Fruit fly (Drosophila melanogaster) whole organism, pupa: ENCODE measurements around the gene mthl5.

ENCODE experiments used
- CG10348 ChIP-seq: fragments of 200-800 bp; sonication (Bioruptor generic); IDR thresholded peaks from 2 replicates; pipeline ENCODE4 v1.3.6; 2022; ENCODE audit warnings: missing biosample characterization, missing genetic modification characterization
- CG12605 ChIP-seq: fragments of 200-800 bp; sonication (Bioruptor generic); IDR thresholded peaks from 2 replicates; pipeline ENCODE4 v1.3.6; 2022; ENCODE audit warnings: missing biosample characterization, missing genetic modification characterization
- CG32121 ChIP-seq: fragments of 200-800 bp; sonication (Bioruptor generic); IDR thresholded peaks from 2 replicates; pipeline ENCODE4 v1.3.6; 2022; ENCODE audit warnings: missing biosample characterization, missing genetic modification characterization
- CG8159 ChIP-seq: fragments of 200-800 bp; sonication (Bioruptor generic); optimal IDR thresholded peaks from 3 replicates; lab custom pipeline; 2018; ENCODE audit warnings: missing biosample characterization, mild to moderate bottlenecking, missing genetic modification characterization, moderate library complexity
- CG9948 ChIP-seq: fragments of 200-800 bp; sonication (Bioruptor generic); optimal IDR thresholded peaks from 2 replicates; lab custom pipeline; 2018; ENCODE audit warnings: missing biosample characterization, mild to moderate bottlenecking, missing genetic modification characterization, moderate library complexity
- D1 ChIP-seq: fragments of 200-800 bp; sonication (Bioruptor generic); optimal IDR thresholded peaks from 2 replicates; lab custom pipeline; 2018; ENCODE audit warnings: missing biosample characterization, mild to moderate bottlenecking, missing genetic modification characterization, moderate library complexity
- EcR ChIP-seq: fragments of 200-800 bp; sonication (Bioruptor generic); optimal IDR thresholded peaks from 3 replicates; lab custom pipeline; 2019; ENCODE audit warnings: missing biosample characterization, missing genetic modification characterization, mild to moderate bottlenecking, moderate library complexity, missing genetic modification reagents
- Ets98B ChIP-seq: fragments of 200-800 bp; sonication (Bioruptor generic); IDR thresholded peaks from 2 replicates; pipeline ENCODE4 v1.3.6; 2022; ENCODE audit warnings: missing biosample characterization, missing genetic modification characterization
- Pif1A ChIP-seq: fragments of 200-800 bp; sonication (Bioruptor generic); optimal IDR thresholded peaks from 3 replicates; lab custom pipeline; 2016; ENCODE audit warnings: missing biosample characterization, missing genetic modification characterization
- Pif1B ChIP-seq: fragments of 200-800 bp; sonication (Bioruptor generic); optimal IDR thresholded peaks from 3 replicates; lab custom pipeline; 2016; ENCODE audit warnings: missing biosample characterization, missing genetic modification characterization
- Snoo ChIP-seq: fragments of 200-800 bp; sonication (Bioruptor generic); optimal IDR thresholded peaks from 3 replicates; lab custom pipeline; 2017; ENCODE audit warnings: missing biosample characterization, mild to moderate bottlenecking, missing genetic modification characterization, inconsistent platforms
- rn ChIP-seq: fragments of 200-800 bp; sonication (Bioruptor generic); IDR thresholded peaks from 2 replicates; pipeline ENCODE4 v1.3.6; 2022; ENCODE audit warnings: missing biosample characterization, missing genetic modification characterization

- TF ChIP-seq CG32121 (GFP tag; lab: Robert Waterston, UW) (no peak), rn (GFP tag; lab: Robert Waterston, UW) (no peak), Pif1B (GFP tag; lab: Kevin White, UChicago) (peak; percentile 65), EcR (no peak), CG8159 (tag; lab: Kevin White, UChicago) (peak; percentile 12), D1 (no peak), Pif1A (GFP tag; lab: Kevin White, UChicago) (no peak), CG9948 (tag; lab: Kevin White, UChicago) (no peak), Snoo (tag; lab: Kevin White, UChicago) (no peak), CG10348 (GFP tag; lab: Robert Waterston, UW) (no peak), Ets98B (GFP tag; lab: Robert Waterston, UW) (no peak; the same call in 1 of the 2 replicates), CG12605 (GFP tag; lab: Robert Waterston, UW) (peak; percentile 43; the same call in 1 of the 2 replicates)
These were observed 1.1 kb upstream of the mthl5 start for dm6 chr3R:11888038-11888567.
